Worm (Caenorhabditis elegans) whole organism, L1 larva: ENCODE measurements around the gene shw-1.

Source experiments
- C04F5.9 ChIP-seq: sonication (generic microtip); optimal IDR thresholded peaks from 2 replicates; lab custom pipeline; 2016; ENCODE audit warnings: missing genetic modification characterization, missing compliant biosample characterization
- F16B12.6 ChIP-seq: fragments of 150-350 bp; optimal IDR thresholded peaks from 2 replicates; lab custom pipeline; 2014; ENCODE audit warnings: missing biosample characterization, missing genetic modification characterization
- aly-2 ChIP-seq: fragments of 150-350 bp; optimal IDR thresholded peaks from 2 replicates; lab custom pipeline; 2014; ENCODE audit warnings: missing biosample characterization, missing genetic modification characterization
- ama-1 ChIP-seq: fragments of 150-350 bp; optimal IDR thresholded peaks from 2 replicates; lab custom pipeline; 2014
- blmp-1 ChIP-seq: fragments of 150-350 bp; optimal IDR thresholded peaks from 2 replicates; lab custom pipeline; 2014; ENCODE audit warnings: missing biosample characterization, missing genetic modification characterization
- ceh-82 ChIP-seq, 3 experiments: fragments of 150-350 bp in 1 of 3; sonication (generic microtip) in 2 of 3; optimal IDR thresholded peaks; 2 replicates each; lab custom pipeline; 2014 to 2017; ENCODE audit warnings: missing biosample characterization in 3 of 3, missing genetic modification characterization in 3 of 3
- ceh-90 ChIP-seq: sonication (generic microtip); optimal IDR thresholded peaks from 2 replicates; lab custom pipeline; 2016; ENCODE audit warnings: missing genetic modification characterization, missing compliant biosample characterization
- dpl-1 ChIP-seq, 3 experiments: fragments of 150-350 bp in 2 of 3; sonication (generic microtip) in 1 of 3; optimal IDR thresholded peaks; 2 replicates each; lab custom pipeline; 2014 to 2017; ENCODE audit warnings: missing biosample characterization in 3 of 3, missing genetic modification characterization in 3 of 3, missing genetic modification reagents in 3 of 3
- efl-1 ChIP-seq, 4 experiments: fragments of 150-350 bp; optimal IDR thresholded peaks in 3 of 4; peaks in 1 of 4; 1 replicate in 1 of 4; 2 replicates in 3 of 4; lab custom pipeline; 2014; ENCODE audit warnings: missing biosample characterization in 2 of 4, missing genetic modification characterization in 2 of 4, missing genetic modification reagents in 2 of 4
- egl-27 ChIP-seq, 2 experiments: fragments of 150-350 bp in 1 of 2; sonication (generic microtip); optimal IDR thresholded peaks; 3 replicates each; lab custom pipeline; 2017 to 2018; ENCODE audit warnings: missing biosample characterization in 2 of 2, missing genetic modification characterization in 2 of 2, missing genetic modification reagents in 2 of 2
- elt-3 ChIP-seq, 6 experiments: fragments of 150-350 bp in 1 of 6; sonication (generic microtip); optimal IDR thresholded peaks; 2 replicates each; lab custom pipeline; 2017 to 2018; ENCODE audit warnings: missing biosample characterization in 6 of 6, missing genetic modification characterization in 6 of 6, inconsistent platforms in 1 of 6
- ets-5 ChIP-seq: fragments of 200-800 bp; sonication (Bioruptor generic); IDR thresholded peaks from 2 replicates; pipeline ENCODE4 v1.3.6; 2022; ENCODE audit warnings: missing genetic modification characterization, missing compliant biosample characterization
- fkh-10 ChIP-seq: sonication (generic microtip); optimal IDR thresholded peaks from 2 replicates; lab custom pipeline; 2017; ENCODE audit warnings: missing biosample characterization, missing genetic modification reagents, missing genetic modification characterization
- fos-1 ChIP-seq: fragments of 150-350 bp; optimal IDR thresholded peaks from 2 replicates; lab custom pipeline; 2014; ENCODE audit warnings: missing biosample characterization, missing genetic modification characterization
- grh-1 ChIP-seq: fragments of 200-800 bp; sonication (Bioruptor generic); IDR thresholded peaks from 2 replicates; pipeline ENCODE4 v1.3.6; 2022; ENCODE audit warnings: missing genetic modification reagents, missing genetic modification characterization, missing compliant biosample characterization
- hlh-4 ChIP-seq: sonication (generic microtip); optimal IDR thresholded peaks from 2 replicates; lab custom pipeline; 2016; ENCODE audit warnings: mild to moderate bottlenecking, missing genetic modification characterization, missing compliant biosample characterization
- hpl-2 ChIP-seq: fragments of 150-350 bp; optimal IDR thresholded peaks from 2 replicates; lab custom pipeline; 2014; ENCODE audit warnings: missing biosample characterization, missing genetic modification reagents, missing genetic modification characterization
- irx-1 ChIP-seq: sonication (generic microtip); optimal IDR thresholded peaks from 2 replicates; lab custom pipeline; 2016; ENCODE audit warnings: missing genetic modification characterization, missing compliant biosample characterization
- isw-1 ChIP-seq: fragments of 200-800 bp; sonication (Bioruptor generic); IDR thresholded peaks from 2 replicates; pipeline ENCODE4 v1.3.6; 2022; ENCODE audit warnings: missing genetic modification characterization, missing compliant biosample characterization
- lin-14 ChIP-seq: fragments of 200-800 bp; sonication (Bioruptor generic); optimal IDR thresholded peaks from 2 replicates; lab custom pipeline; 2018; ENCODE audit warnings: mild to moderate bottlenecking, missing genetic modification characterization, moderate library complexity, missing compliant biosample characterization
- lin-35 ChIP-seq, 2 experiments: fragments of 150-350 bp; optimal IDR thresholded peaks; 2 replicates each; lab custom pipeline; 2014; ENCODE audit warnings: missing biosample characterization in 2 of 2, missing genetic modification characterization in 2 of 2, missing genetic modification reagents in 2 of 2
- lir-3 ChIP-seq: sonication (generic microtip); optimal IDR thresholded peaks from 2 replicates; lab custom pipeline; 2016; ENCODE audit warnings: mild to moderate bottlenecking, missing genetic modification characterization, moderate library complexity, missing compliant biosample characterization; ENCODE audit not compliant: poor library complexity
- mep-1 ChIP-seq: fragments of 150-350 bp; optimal IDR thresholded peaks from 2 replicates; lab custom pipeline; 2014; ENCODE audit warnings: missing biosample characterization, missing genetic modification characterization
- nhr-19 ChIP-seq: fragments of 200-800 bp; sonication (Bioruptor generic); conservative IDR thresholded peaks from 2 replicates; pipeline ENCODE4 v1.3.6; 2022; ENCODE audit warnings: missing genetic modification characterization, missing compliant biosample characterization
- nhr-237 ChIP-seq: fragments of 150-350 bp; optimal IDR thresholded peaks from 2 replicates; lab custom pipeline; 2014; ENCODE audit warnings: missing biosample characterization, missing genetic modification characterization
- nhr-85 ChIP-seq: sonication (generic microtip); peaks from one replicate; lab custom pipeline; 2016; ENCODE audit warnings: missing genetic modification characterization, inconsistent platforms, missing compliant biosample characterization
- nhr-90 ChIP-seq: sonication (generic microtip); optimal IDR thresholded peaks from 2 replicates; lab custom pipeline; 2016; ENCODE audit warnings: mild to moderate bottlenecking, missing genetic modification characterization, missing compliant biosample characterization; ENCODE audit not compliant: poor library complexity
- pax-3 ChIP-seq: fragments of 200-800 bp; sonication (Bioruptor generic); optimal IDR thresholded peaks from 2 replicates; lab custom pipeline; 2018; ENCODE audit warnings: mild to moderate bottlenecking, missing genetic modification characterization, moderate library complexity, missing compliant biosample characterization
- pqm-1 ChIP-seq: sonication (generic microtip); optimal IDR thresholded peaks from 3 replicates; lab custom pipeline; 2017; ENCODE audit warnings: missing biosample characterization, missing genetic modification characterization
- rnt-1 ChIP-seq: sonication (generic microtip); optimal IDR thresholded peaks from 2 replicates; lab custom pipeline; 2016; ENCODE audit warnings: mild to moderate bottlenecking, missing genetic modification characterization, moderate library complexity, missing compliant biosample characterization
- snpc-4 ChIP-seq: fragments of 150-350 bp; optimal IDR thresholded peaks from 2 replicates; lab custom pipeline; 2014; ENCODE audit warnings: missing biosample characterization, missing genetic modification characterization
- sox-4 ChIP-seq: sonication (generic microtip); optimal IDR thresholded peaks from 2 replicates; lab custom pipeline; 2016; ENCODE audit warnings: missing genetic modification characterization, missing compliant biosample characterization
- swsn-7 ChIP-seq: sonication (generic microtip); optimal IDR thresholded peaks from 2 replicates; lab custom pipeline; 2016; ENCODE audit warnings: missing genetic modification characterization, missing compliant biosample characterization
- tbx-2 ChIP-seq: sonication (generic microtip); optimal IDR thresholded peaks from 2 replicates; lab custom pipeline; 2016; ENCODE audit warnings: missing genetic modification characterization, missing compliant biosample characterization
- tlp-1 ChIP-seq: fragments of 150-350 bp; optimal IDR thresholded peaks from 2 replicates; lab custom pipeline; 2014; ENCODE audit warnings: missing biosample characterization, missing genetic modification characterization
- unc-130 ChIP-seq: fragments of 150-350 bp; optimal IDR thresholded peaks from 2 replicates; lab custom pipeline; 2017; ENCODE audit warnings: missing biosample characterization, missing genetic modification characterization, inconsistent platforms
- unc-86 ChIP-seq: sonication (generic microtip); optimal IDR thresholded peaks from 2 replicates; lab custom pipeline; 2016; ENCODE audit warnings: missing genetic modification characterization, missing compliant biosample characterization
- zip-4 ChIP-seq: fragments of 200-800 bp; sonication (Bioruptor generic); optimal IDR thresholded peaks from 2 replicates; lab custom pipeline; 2018; ENCODE audit warnings: mild to moderate bottlenecking, missing genetic modification characterization, moderate library complexity, missing compliant biosample characterization
- ztf-4 ChIP-seq: fragments of 150-350 bp; optimal IDR thresholded peaks from 2 replicates; lab custom pipeline; 2014; ENCODE audit warnings: missing biosample characterization, missing genetic modification characterization

The shw-1 gene

DNA sequence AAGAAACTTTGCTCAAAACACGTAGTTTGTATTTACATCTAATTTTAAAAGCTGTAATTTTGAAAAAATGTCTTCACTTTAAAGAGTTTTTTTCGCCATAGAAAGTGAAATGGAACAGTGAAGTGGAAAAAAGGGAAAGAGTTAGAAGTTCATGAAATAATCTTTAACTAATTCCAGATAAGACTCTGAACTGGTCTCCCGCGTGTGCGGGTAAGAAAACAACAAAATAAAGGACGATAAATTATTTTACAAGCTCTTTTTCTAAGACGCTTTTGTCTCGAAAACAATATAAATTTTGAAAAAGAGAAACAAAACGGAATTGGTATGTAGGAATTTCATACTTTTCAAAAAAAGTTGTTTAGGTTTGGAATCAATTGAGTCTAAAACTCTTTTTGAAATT lies 4.6 kb downstream of the shw-1 start:
- TF ChIP-seq pax-3 (tag; lab: Kevin White, UChicago) (no peak), ceh-82 (tag; optimal IDR thresholded peaks at IDR 0.05; lab: Kevin White, UChicago) (no peak), grh-1 (no peak), irx-1 (tag; lab: Kevin White, UChicago) (no peak), ceh-90 (tag; lab: Kevin White, UChicago) (no peak), lin-35 (GFP tag; optimal IDR thresholded peaks at IDR 0.05; lab: Kevin White, UChicago) (no peak), lir-3 (no peak), dpl-1 (GFP tag; optimal IDR thresholded peaks at IDR 0.05; lab: Kevin White, UChicago) (no peak), lin-14 (GFP tag; lab: Kevin White, UChicago) (no peak), pqm-1 (tag; lab: Kevin White, UChicago) (no peak), snpc-4 (tag; lab: Kevin White, UChicago) (no peak), nhr-85 (tag; lab: Kevin White, UChicago) (no peak), elt-3 (tag; optimal IDR thresholded peaks at IDR 0.05; lab: Kevin White, UChicago) (no peak), sox-4 (tag; lab: Kevin White, UChicago) (no peak), mep-1 (tag; lab: Kevin White, UChicago) (no peak), hpl-2 (GFP tag; lab: Kevin White, UChicago) (no peak)

- TF ChIP-seq nhr-19 (GFP tag; lab: Robert Waterston, UW) (no peak), unc-130 (no peak), egl-27 (tag; optimal IDR thresholded peaks at IDR 0.05; lab: Kevin White, UChicago) (no peak), unc-86 (tag; lab: Kevin White, UChicago) (no peak), rnt-1 (tag; lab: Kevin White, UChicago) (no peak), tbx-2 (no peak), elt-3 (tag; optimal IDR thresholded peaks at IDR 0.05; lab: Kevin White, UChicago) (no peak), ets-5 (no peak), C04F5.9 (tag; lab: Kevin White, UChicago) (no peak), hlh-4 (no peak)
These were observed 6.5 kb downstream of the shw-1 start for ce11 chrII:8314768-8315167.

DNA sequence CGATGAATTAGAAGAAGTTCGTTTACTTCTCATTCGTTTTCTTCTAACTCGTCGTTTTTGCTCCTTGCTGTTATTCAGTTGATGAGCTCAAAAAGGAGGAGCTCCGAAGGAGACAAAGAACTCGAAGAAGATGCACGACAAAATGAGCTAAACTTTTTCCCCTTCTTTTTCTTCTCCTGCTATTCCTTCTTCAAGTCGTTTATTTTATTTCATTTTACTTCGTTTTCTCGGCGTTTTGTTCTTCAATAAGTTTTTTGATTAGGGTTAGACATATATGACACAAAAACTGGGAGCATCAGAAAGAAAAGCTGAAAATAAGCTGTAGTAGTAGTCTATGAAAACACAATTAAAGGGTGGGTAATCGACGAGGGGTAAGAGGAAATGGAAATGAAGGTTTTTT lies 9.3 kb downstream of the shw-1 start:
- TF ChIP-seq nhr-237 (no peak), lin-14 (GFP tag; lab: Kevin White, UChicago) (peak; percentile 2), zip-4 (GFP tag; lab: Kevin White, UChicago) (no peak), isw-1 (GFP tag; lab: Robert Waterston, UW) (no peak), pax-3 (tag; lab: Kevin White, UChicago) (no peak), ztf-4 (tag; lab: Kevin White, UChicago) (no peak)

ce11 chrII:8311484-8311883 lies 9.8 kb downstream of the shw-1 start:
- TF ChIP-seq swsn-7 (tag; lab: Kevin White, UChicago) = no peak
- TF ChIP-seq fkh-10 (GFP tag; lab: Kevin White, UChicago) = no peak
- no peak for TF ChIP-seq fos-1 (tag; lab: Kevin White, UChicago)
- no peak for TF ChIP-seq tlp-1 (tag; lab: Kevin White, UChicago)
- no peak for TF ChIP-seq ama-1
- no peak for TF ChIP-seq mep-1 (tag; lab: Kevin White, UChicago)
- TF ChIP-seq F16B12.6 (tag; lab: Kevin White, UChicago) = no peak
- TF ChIP-seq efl-1 (optimal IDR thresholded peaks at IDR 0.05; lab: Kevin White, UChicago) = no peak
- TF ChIP-seq efl-1 (GFP tag; optimal IDR thresholded peaks at IDR 0.05 in 1 of 2; lab: Kevin White, UChicago) = no peak
- TF ChIP-seq nhr-90 (tag; lab: Kevin White, UChicago) = no peak
- TF ChIP-seq blmp-1 = no peak
- no peak for TF ChIP-seq unc-130
- TF ChIP-seq ceh-90 (tag; lab: Kevin White, UChicago) = no peak
- no peak for TF ChIP-seq aly-2 (tag; lab: Kevin White, UChicago)
- TF ChIP-seq, all 84 proteins: peak for 0
